Worm (Caenorhabditis elegans) whole organism, mixed stage, embryonic: ENCODE measurements around the gene M110.8.

Experiments
- M03D4.4 ChIP-seq: sonication (generic microtip); optimal IDR thresholded peaks from 2 replicates; lab custom pipeline; 2017; ENCODE audit warnings: mild to moderate bottlenecking, missing genetic modification characterization, missing compliant biosample characterization
- bed-3 ChIP-seq: fragments of 200-800 bp; sonication (Bioruptor generic); optimal IDR thresholded peaks from 3 replicates; lab custom pipeline; 2018; ENCODE audit warnings: mild to moderate bottlenecking, missing genetic modification characterization, moderate library complexity, missing compliant biosample characterization
- blmp-1 ChIP-seq: fragments of 150-350 bp; optimal IDR thresholded peaks from 2 replicates; lab custom pipeline; 2014; ENCODE audit warnings: missing biosample characterization, missing genetic modification characterization
- ceh-83 ChIP-seq: fragments of 200-800 bp; sonication (Bioruptor generic); optimal IDR thresholded peaks from 2 replicates; lab custom pipeline; 2018; ENCODE audit warnings: mild to moderate bottlenecking, missing genetic modification characterization, missing compliant biosample characterization
- ces-1 ChIP-seq: fragments of 150-350 bp; optimal IDR thresholded peaks from 2 replicates; lab custom pipeline; 2014; ENCODE audit warnings: missing biosample characterization, missing genetic modification reagents, missing genetic modification characterization
- cnd-1 ChIP-seq: fragments of 200-800 bp; sonication (Bioruptor generic); optimal IDR thresholded peaks from 2 replicates; lab custom pipeline; 2018; ENCODE audit warnings: mild to moderate bottlenecking, missing genetic modification characterization, missing compliant biosample characterization
- elt-1 ChIP-seq: sonication (generic microtip); optimal IDR thresholded peaks from 2 replicates; lab custom pipeline; 2017; ENCODE audit warnings: missing genetic modification characterization, mild to moderate bottlenecking, missing compliant biosample characterization, antibody characterized with exemption, moderate library complexity, borderline replicate concordance; ENCODE audit not compliant: insufficient read depth
- elt-3 ChIP-seq: fragments of 150-350 bp; optimal IDR thresholded peaks from 2 replicates; lab custom pipeline; 2014; ENCODE audit warnings: missing biosample characterization, missing genetic modification characterization
- flh-1 ChIP-seq: fragments of 200-800 bp; sonication (Bioruptor generic); optimal IDR thresholded peaks from 2 replicates; lab custom pipeline; 2018; ENCODE audit warnings: mild to moderate bottlenecking, missing genetic modification characterization, moderate library complexity, missing compliant biosample characterization
- ham-2 ChIP-seq: fragments of 200-800 bp; sonication (Bioruptor generic); optimal IDR thresholded peaks from 2 replicates; lab custom pipeline; 2018; ENCODE audit warnings: mild to moderate bottlenecking, missing genetic modification characterization, missing compliant biosample characterization
- hlh-1 ChIP-seq: fragments of 150-350 bp; optimal IDR thresholded peaks from 2 replicates; lab custom pipeline; 2014; ENCODE audit warnings: missing biosample characterization, missing genetic modification reagents, missing genetic modification characterization
- lin-13 ChIP-seq: fragments of 150-350 bp; optimal IDR thresholded peaks from 2 replicates; lab custom pipeline; 2014; ENCODE audit warnings: missing biosample characterization, missing genetic modification characterization
- lin-32 ChIP-seq: fragments of 200-800 bp; sonication (Bioruptor generic); optimal IDR thresholded peaks from 2 replicates; lab custom pipeline; 2018; ENCODE audit warnings: mild to moderate bottlenecking, missing genetic modification characterization, missing compliant biosample characterization
- mab-5 ChIP-seq: fragments of 150-350 bp; optimal IDR thresholded peaks from 2 replicates; lab custom pipeline; 2014; ENCODE audit warnings: missing biosample characterization, missing genetic modification characterization
- mep-1 ChIP-seq: fragments of 150-350 bp; optimal IDR thresholded peaks from 2 replicates; lab custom pipeline; 2017; ENCODE audit warnings: missing biosample characterization, missing genetic modification reagents, missing genetic modification characterization, inconsistent platforms
- mls-2 ChIP-seq: sonication (generic microtip); optimal IDR thresholded peaks from 2 replicates; lab custom pipeline; 2016; ENCODE audit warnings: mild to moderate bottlenecking, missing genetic modification characterization, moderate library complexity, missing compliant biosample characterization
- nhr-2 ChIP-seq: fragments of 150-350 bp; optimal IDR thresholded peaks from 2 replicates; lab custom pipeline; 2014; ENCODE audit warnings: missing biosample characterization, missing genetic modification characterization
- nhr-237 ChIP-seq: fragments of 150-350 bp; optimal IDR thresholded peaks from 2 replicates; lab custom pipeline; 2014; ENCODE audit warnings: missing biosample characterization, missing genetic modification characterization
- nhr-28 ChIP-seq: fragments of 150-350 bp; optimal IDR thresholded peaks from 2 replicates; lab custom pipeline; 2014; ENCODE audit warnings: missing biosample characterization, missing genetic modification characterization
- nhr-76 ChIP-seq: sonication (generic microtip); optimal IDR thresholded peaks from 2 replicates; lab custom pipeline; 2017; ENCODE audit warnings: missing biosample characterization, missing genetic modification characterization
- pha-4 ChIP-seq: fragments of 150-350 bp; optimal IDR thresholded peaks from 2 replicates; lab custom pipeline; 2018; ENCODE audit warnings: missing biosample characterization, missing genetic modification reagents, missing genetic modification characterization
- sem-2 ChIP-seq: fragments of 200-800 bp; sonication (Bioruptor generic); optimal IDR thresholded peaks from 2 replicates; lab custom pipeline; 2018; ENCODE audit warnings: mild to moderate bottlenecking, missing genetic modification characterization, missing compliant biosample characterization
- snpc-4 ChIP-seq: fragments of 150-350 bp; optimal IDR thresholded peaks from 2 replicates; lab custom pipeline; 2014; ENCODE audit warnings: missing biosample characterization, missing genetic modification characterization
- sptf-1 ChIP-seq: sonication (generic microtip); optimal IDR thresholded peaks from 2 replicates; lab custom pipeline; 2017; ENCODE audit warnings: mild to moderate bottlenecking, missing genetic modification characterization, moderate library complexity, missing compliant biosample characterization
- unc-120 ChIP-seq: sonication (generic microtip); optimal IDR thresholded peaks from 2 replicates; lab custom pipeline; 2017; ENCODE audit warnings: missing genetic modification characterization, missing compliant biosample characterization; ENCODE audit not compliant: poor library complexity, severe bottlenecking
- unc-39 ChIP-seq: fragments of 150-350 bp; optimal IDR thresholded peaks from 2 replicates; lab custom pipeline; 2014; ENCODE audit warnings: missing biosample characterization, missing genetic modification characterization
- unc-62 ChIP-seq: fragments of 150-350 bp; optimal IDR thresholded peaks from 2 replicates; lab custom pipeline; 2014; ENCODE audit warnings: missing biosample characterization, missing genetic modification reagents, missing genetic modification characterization
- zip-8 ChIP-seq: fragments of 150-350 bp; optimal IDR thresholded peaks from 2 replicates; lab custom pipeline; 2014; ENCODE audit warnings: missing biosample characterization, missing genetic modification characterization
- ztf-11 ChIP-seq: fragments of 150-350 bp; optimal IDR thresholded peaks from 2 replicates; lab custom pipeline; 2014; ENCODE audit warnings: missing biosample characterization, missing genetic modification characterization

M110.8 gene

DNA sequence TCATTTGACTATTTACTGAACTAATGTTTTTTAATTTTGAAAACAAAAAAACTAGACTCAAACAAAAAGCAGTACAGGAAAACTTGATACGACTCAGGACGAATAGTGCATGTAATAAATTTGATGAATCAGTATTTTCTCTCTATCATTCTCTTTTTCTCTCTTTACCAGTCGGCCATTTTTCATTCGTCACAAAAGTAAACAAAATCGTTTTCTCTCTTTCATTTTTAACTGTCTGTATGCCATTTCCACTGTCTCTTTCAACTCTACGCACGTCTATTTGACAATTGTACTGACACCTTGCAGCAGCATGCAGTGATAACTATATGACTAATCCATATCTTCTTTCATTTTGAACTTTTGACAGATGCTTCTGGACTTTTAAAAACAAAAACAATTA, 39.4 kb upstream of the M110.8 start, which contains the start of the genes F35C11.2 and F35C11.4:
TSS of gene F35C11.2 (minus strand) at position 90 of the 400 bp plus-strand sequence.
TSS of gene F35C11.4 (plus strand) at position 260 of the 400 bp plus-strand sequence.
- TF ChIP-seq ztf-11, result no peak

DNA sequence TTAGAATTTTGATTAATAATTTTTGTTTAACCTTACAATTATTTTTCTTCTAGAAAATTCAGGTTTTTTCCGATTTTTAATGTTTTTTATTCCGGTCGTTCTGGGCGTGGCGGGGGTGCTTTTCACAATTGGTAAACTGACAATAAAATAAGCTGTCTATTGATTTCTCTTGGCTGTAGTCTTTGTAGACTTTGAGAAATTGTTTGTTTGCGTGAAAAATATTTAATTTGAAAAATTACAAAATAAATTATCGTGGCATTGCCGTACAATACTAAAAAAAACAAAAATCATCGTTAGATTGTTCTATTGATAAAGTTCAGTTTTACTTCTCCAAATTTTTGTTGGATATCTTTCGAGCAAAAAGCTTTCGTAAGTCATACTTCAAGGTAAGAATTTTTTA, 37.1 kb upstream of the M110.8 start, which contains the start of gene F35C11.3:
TSS of gene F35C11.3 (plus strand) at position 301 of the 400 bp plus-strand sequence.
- TF ChIP-seq ham-2 (GFP tag; lab: Kevin White, UChicago) (no peak), ceh-83 (GFP tag; lab: Kevin White, UChicago) (no peak), elt-3 (tag; lab: Kevin White, UChicago) (no peak), cnd-1 (tag; lab: Kevin White, UChicago) (no peak)

DNA sequence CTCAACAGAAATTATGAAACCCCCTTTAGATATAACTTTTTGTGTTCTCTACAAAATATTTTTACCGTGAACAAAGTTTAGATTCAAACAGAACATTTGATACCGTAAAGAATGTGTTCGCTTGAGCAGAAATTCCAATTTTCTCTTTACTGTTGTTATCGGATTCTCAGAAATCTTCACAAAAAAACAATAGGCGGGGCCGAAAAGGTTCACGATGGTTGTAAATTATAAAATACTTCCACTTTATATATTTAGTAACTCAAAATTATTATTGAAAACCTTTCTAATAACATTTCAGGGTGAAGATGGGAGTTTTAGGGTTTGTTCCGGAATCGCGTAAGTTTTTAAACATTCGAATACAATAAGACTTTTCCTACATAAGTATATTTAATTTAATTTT, 28.8 kb upstream of the M110.8 start, which contains the start of gene nlp-5:
TSS of gene nlp-5 (plus strand) at position 301 of the 400 bp plus-strand sequence.
- no peak for TF ChIP-seq lin-13 (tag; lab: Kevin White, UChicago)
- TF ChIP-seq lin-32 (GFP tag; lab: Kevin White, UChicago), result no peak
- TF ChIP-seq blmp-1 (tag; lab: Kevin White, UChicago), result no peak
- no peak for TF ChIP-seq mls-2 (tag; lab: Kevin White, UChicago)
- no peak for TF ChIP-seq unc-62 (GFP tag; lab: Kevin White, UChicago)
- no peak for TF ChIP-seq bed-3 (GFP tag; lab: Kevin White, UChicago)

DNA sequence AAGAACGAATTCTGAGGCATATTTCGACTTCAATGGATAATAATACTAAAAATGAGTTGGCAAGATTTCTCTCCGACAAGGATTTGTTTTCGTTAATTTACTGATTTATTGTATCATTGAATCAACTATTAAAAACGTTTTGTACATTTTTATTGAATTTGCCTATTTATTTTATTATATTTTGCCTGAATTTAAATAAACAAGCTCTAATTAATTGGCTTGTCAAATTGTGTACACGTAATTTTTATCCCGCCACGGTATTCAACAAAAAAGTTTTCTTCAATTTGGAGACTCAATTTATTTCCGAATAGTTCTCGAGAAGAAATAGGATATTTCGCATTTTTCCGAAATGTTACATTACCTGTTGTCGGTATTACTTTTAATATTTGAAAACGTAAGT, 23.1 kb upstream of the M110.8 start, which contains the start of gene M110.7:
TSS of gene M110.7 (plus strand) at position 301 of the 400 bp plus-strand sequence.
- no peak for TF ChIP-seq ces-1 (GFP tag; lab: Kevin White, UChicago)
- no peak for TF ChIP-seq pha-4 (tag; lab: Kevin White, UChicago)
- TF ChIP-seq lin-32 (GFP tag; lab: Kevin White, UChicago), result no peak
- TF ChIP-seq sptf-1, result no peak
- TF ChIP-seq mep-1 (tag; lab: Kevin White, UChicago), result no peak
- TF ChIP-seq cnd-1 (tag; lab: Kevin White, UChicago), result no peak
- no peak for TF ChIP-seq mls-2 (tag; lab: Kevin White, UChicago)
- no peak for TF ChIP-seq snpc-4 (tag; lab: Kevin White, UChicago)
- TF ChIP-seq nhr-237, result no peak
- no peak for TF ChIP-seq hlh-1 (tag; lab: Kevin White, UChicago)
- TF ChIP-seq elt-3 (tag; lab: Kevin White, UChicago), result no peak
- TF ChIP-seq unc-62 (GFP tag; lab: Kevin White, UChicago), result no peak
- TF ChIP-seq mab-5 (tag; lab: Kevin White, UChicago), result no peak
- no peak for TF ChIP-seq unc-39 (tag; lab: Kevin White, UChicago)
- TF ChIP-seq nhr-2 (tag; lab: Kevin White, UChicago), result no peak
- no peak for TF ChIP-seq M03D4.4 (tag; lab: Kevin White, UChicago)
- no peak for TF ChIP-seq elt-1 (tag; lab: Kevin White, UChicago)
- no peak for TF ChIP-seq zip-8 (tag; lab: Kevin White, UChicago)
- TF ChIP-seq flh-1 (GFP tag; lab: Kevin White, UChicago), result no peak
- no peak for TF ChIP-seq ztf-11
- TF ChIP-seq, all 35 proteins: peak for 0

DNA sequence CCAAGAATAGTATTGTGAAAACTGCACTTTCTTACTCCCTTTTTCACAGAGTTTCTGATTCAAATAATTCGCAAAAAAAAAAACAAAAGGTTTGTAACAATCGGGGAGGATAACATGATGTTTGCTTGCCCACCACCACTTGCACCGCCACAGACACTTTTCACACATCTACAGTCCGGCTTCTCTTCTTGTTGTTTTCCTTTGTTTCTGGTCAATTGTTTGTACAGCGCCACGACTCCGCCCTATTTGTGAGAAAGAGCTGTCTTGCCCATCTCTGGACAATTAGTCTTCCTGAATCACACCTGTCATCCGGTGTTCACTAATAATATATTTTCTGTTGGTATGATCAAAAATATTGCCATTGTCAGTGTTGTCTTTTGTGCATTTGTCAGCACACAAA, 21.6 kb upstream of the M110.8 start, which contains the start of gene M110.9:
TSS of gene M110.9 (plus strand) at position 301 of the 400 bp plus-strand sequence.
- no peak for TF ChIP-seq unc-120 (tag; lab: Kevin White, UChicago)
- no peak for TF ChIP-seq pha-4 (tag; lab: Kevin White, UChicago)
- no peak for TF ChIP-seq sptf-1
- no peak for TF ChIP-seq hlh-1 (tag; lab: Kevin White, UChicago)
- TF ChIP-seq cnd-1 (tag; lab: Kevin White, UChicago), result no peak
- no peak for TF ChIP-seq sem-2 (GFP tag; lab: Kevin White, UChicago)
- TF ChIP-seq lin-32 (GFP tag; lab: Kevin White, UChicago), result no peak
- no peak for TF ChIP-seq mab-5 (tag; lab: Kevin White, UChicago)
- TF ChIP-seq nhr-28 (tag; lab: Kevin White, UChicago), result no peak
- no peak for TF ChIP-seq lin-13 (tag; lab: Kevin White, UChicago)
- no peak for TF ChIP-seq snpc-4 (tag; lab: Kevin White, UChicago)
- TF ChIP-seq nhr-237, result no peak
- no peak for TF ChIP-seq nhr-2 (tag; lab: Kevin White, UChicago)
- no peak for TF ChIP-seq ceh-83 (GFP tag; lab: Kevin White, UChicago)
- no peak for TF ChIP-seq nhr-76 (tag; lab: Kevin White, UChicago)
- TF ChIP-seq, all 35 proteins: peak for 0
